Fruit fly (Drosophila melanogaster): ENCODE results near the gene CG14054.
A peak's percentile ranks its signal among the peaks of the same experiment; 100 is the strongest.

The CG14054 gene

DNA sequence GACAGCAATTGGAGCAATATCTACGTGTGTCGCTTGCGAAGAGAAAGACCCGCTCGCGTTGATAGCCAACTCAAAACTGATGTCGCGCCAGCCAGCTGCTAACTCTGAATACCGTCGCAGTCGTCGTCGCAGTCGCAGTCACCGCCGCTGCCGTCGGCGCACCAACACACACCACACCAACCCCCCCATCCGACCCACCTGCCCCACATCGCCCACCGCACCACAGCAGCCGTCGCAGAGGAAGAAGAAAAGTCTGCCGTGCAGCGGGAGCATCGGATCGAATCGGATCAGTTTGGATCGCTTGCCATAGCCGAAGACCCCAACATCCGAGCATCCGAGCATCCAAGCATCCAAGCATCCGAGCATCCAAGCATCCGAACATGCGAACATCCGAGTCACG lies 29.8 kb downstream of the CG14054 start:
- no peak for TF ChIP-seq gl (tag; optimal IDR thresholded peaks at IDR 0.05)
- no peak for TF ChIP-seq Snoo (tag; optimal IDR thresholded peaks at IDR 0.05)
- TF ChIP-seq CG9948 (tag; optimal IDR thresholded peaks at IDR 0.05) = no peak
- no peak for TF ChIP-seq D1 (tag; optimal IDR thresholded peaks at IDR 0.05)
- TF ChIP-seq Ets98B (GFP tag; IDR thresholded peaks at IDR 0.05) = peak; percentile 50; the same call in 1 of the 2 replicates
- no peak for TF ChIP-seq CG17806 (tag; optimal IDR thresholded peaks at IDR 0.05)
- no peak for TF ChIP-seq CG14655 (GFP tag; optimal IDR thresholded peaks at IDR 0.05)
- no peak for TF ChIP-seq CG34367 (tag; optimal IDR thresholded peaks at IDR 0.05)
- no peak for TF ChIP-seq EcR (GFP tag; optimal IDR thresholded peaks at IDR 0.05)
- no peak for TF ChIP-seq CG8301 (tag; optimal IDR thresholded peaks at IDR 0.05)
- TF ChIP-seq CG8159 (tag; optimal IDR thresholded peaks at IDR 0.05) = no peak
- no peak for TF ChIP-seq rn (GFP tag; IDR thresholded peaks at IDR 0.05)
- TF ChIP-seq CG10348 (GFP tag; IDR thresholded peaks at IDR 0.05) = no peak
- no peak for TF ChIP-seq Pif1B (GFP tag; optimal IDR thresholded peaks at IDR 0.05)
- TF ChIP-seq fd96Ca (GFP tag; IDR thresholded peaks at IDR 0.05) = 0 out of 3 replicates have a peak, but pooled peaks have one; percentile 5
- TF ChIP-seq CG15710 (tag; optimal IDR thresholded peaks at IDR 0.05) = no peak
- TF ChIP-seq Pif1A (GFP tag; optimal IDR thresholded peaks at IDR 0.05) = no peak
- peak; percentile 80 for TF ChIP-seq CG4496 (GFP tag; IDR thresholded peaks at IDR 0.05)
- TF ChIP-seq CG13204 (GFP tag; optimal IDR thresholded peaks at IDR 0.05) = peak; percentile 99
- 0 out of 2 replicates have a peak, but pooled peaks have one; percentile 34 for TF ChIP-seq CG32121 (GFP tag; IDR thresholded peaks at IDR 0.05)
- TF ChIP-seq CG12605 (GFP tag; IDR thresholded peaks at IDR 0.05) = 0 out of 2 replicates have a peak, but pooled peaks have one; percentile 8

DNA sequence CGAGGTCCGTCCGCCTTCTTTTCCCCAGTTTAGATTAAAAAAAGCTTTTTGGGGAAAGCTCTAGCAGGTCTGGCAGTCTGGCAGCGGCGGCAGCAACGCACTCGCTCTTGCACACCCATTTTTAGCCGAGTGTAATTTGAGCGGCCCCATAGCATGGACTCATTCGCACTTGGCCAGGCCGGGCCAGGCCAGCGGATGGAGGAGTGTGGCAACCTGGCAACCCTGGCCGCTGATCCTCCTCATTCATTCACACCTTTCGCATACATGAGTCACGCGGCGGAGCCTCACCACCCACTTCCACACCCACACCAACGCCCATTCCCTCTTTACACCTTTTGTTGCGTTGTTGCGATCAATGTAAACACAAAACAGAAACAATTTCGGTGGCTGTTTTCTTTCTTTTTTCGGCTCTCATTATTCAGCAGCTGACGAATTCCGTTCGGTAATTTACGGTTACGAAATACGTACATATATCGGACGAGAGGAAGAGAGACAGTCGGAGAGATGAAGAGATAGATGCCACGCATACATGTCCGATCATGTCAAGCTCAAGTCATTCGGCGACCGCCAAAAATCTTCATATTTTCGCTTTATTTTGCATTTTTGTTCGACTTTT lies 33.2 kb downstream of the CG14054 start:
- TF ChIP-seq D1 (tag; optimal IDR thresholded peaks at IDR 0.05) (no peak), rn (GFP tag; IDR thresholded peaks at IDR 0.05) (no peak), CG8159 (tag; optimal IDR thresholded peaks at IDR 0.05) (no peak), CG32121 (GFP tag; IDR thresholded peaks at IDR 0.05) (0 out of 2 replicates have a peak, but pooled peaks have one; percentile 11), EcR (GFP tag; optimal IDR thresholded peaks at IDR 0.05) (no peak)

- TF ChIP-seq CG8301 (tag; optimal IDR thresholded peaks at IDR 0.05) (peak; percentile 35), EcR (GFP tag; optimal IDR thresholded peaks at IDR 0.05) (peak; percentile 61), CG14655 (GFP tag; optimal IDR thresholded peaks at IDR 0.05) (peak; percentile 6), D1 (tag; optimal IDR thresholded peaks at IDR 0.05) (no peak), CG12605 (GFP tag; IDR thresholded peaks at IDR 0.05) (no peak)
Measured at dm6 chrX:2032160-2032801, 33.9 kb downstream of the CG14054 start.

DNA sequence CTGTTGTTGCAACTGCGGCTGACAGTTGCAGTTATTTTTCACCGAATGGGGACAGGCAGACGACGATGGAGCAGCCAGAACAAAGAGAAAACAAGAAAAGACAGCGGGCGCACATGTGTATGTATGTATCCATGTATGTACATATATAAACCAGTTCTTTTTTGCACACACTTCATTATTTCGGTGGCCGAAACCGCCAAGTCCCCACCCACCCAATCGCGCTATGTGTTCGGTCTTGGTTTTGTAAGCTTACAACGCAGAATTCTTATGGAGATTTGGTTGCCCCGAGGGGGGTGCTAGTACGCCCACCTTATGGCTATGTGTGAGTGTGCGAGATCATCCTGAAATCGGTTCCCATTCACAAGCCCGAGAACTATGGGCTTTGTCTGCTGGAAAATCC lies 34.9 kb downstream of the CG14054 start:
- TF ChIP-seq CG13204 (GFP tag; optimal IDR thresholded peaks at IDR 0.05) = peak; percentile 26
- no peak for TF ChIP-seq CG34367 (tag; optimal IDR thresholded peaks at IDR 0.05)
- no peak for TF ChIP-seq CG15710 (tag; optimal IDR thresholded peaks at IDR 0.05)
- TF ChIP-seq Snoo (tag; optimal IDR thresholded peaks at IDR 0.05) = no peak
- TF ChIP-seq rn (GFP tag; IDR thresholded peaks at IDR 0.05) = no peak

dm6 chrX:2024819-2025218 lies 41.3 kb downstream of the CG14054 start:
- TF ChIP-seq Snoo (tag; optimal IDR thresholded peaks at IDR 0.05) (no peak), gl (tag; optimal IDR thresholded peaks at IDR 0.05) (no peak), CG13204 (GFP tag; optimal IDR thresholded peaks at IDR 0.05) (no peak), CG32121 (GFP tag; IDR thresholded peaks at IDR 0.05) (no peak), Ets98B (GFP tag; IDR thresholded peaks at IDR 0.05) (no peak), CG4496 (GFP tag; IDR thresholded peaks at IDR 0.05) (no peak), CG17806 (tag; optimal IDR thresholded peaks at IDR 0.05) (no peak), D1 (tag; optimal IDR thresholded peaks at IDR 0.05) (no peak), CG10348 (GFP tag; IDR thresholded peaks at IDR 0.05) (no peak)
